Worm (Caenorhabditis elegans) whole organism, L1 larva: ENCODE data around the gene F41B4.1.

ENCODE experiments used
- C04F5.9 ChIP-seq: sonication (generic microtip); optimal IDR thresholded peaks from 2 replicates; lab custom pipeline; 2016; ENCODE audit warnings: missing genetic modification characterization, missing compliant biosample characterization
- C16A3.4 ChIP-seq: fragments of 150-350 bp; optimal IDR thresholded peaks from 2 replicates; lab custom pipeline; 2014; ENCODE audit warnings: missing biosample characterization, missing genetic modification characterization
- C34B4.2 ChIP-seq: sonication (generic microtip); optimal IDR thresholded peaks from 2 replicates; lab custom pipeline; 2017; ENCODE audit warnings: mild to moderate bottlenecking, missing genetic modification characterization, missing compliant biosample characterization
- Y116A8C.19 ChIP-seq: sonication (generic microtip); optimal IDR thresholded peaks from 2 replicates; lab custom pipeline; 2016; ENCODE audit warnings: missing compliant biosample characterization, missing genetic modification characterization, borderline replicate concordance
- aha-1 ChIP-seq: fragments of 150-350 bp; optimal IDR thresholded peaks from 2 replicates; lab custom pipeline; 2014; ENCODE audit warnings: missing biosample characterization, missing genetic modification characterization
- alr-1 ChIP-seq: fragments of 200-800 bp; sonication (Bioruptor generic); optimal IDR thresholded peaks from 2 replicates; lab custom pipeline; 2018; ENCODE audit warnings: borderline replicate concordance, mild to moderate bottlenecking, missing genetic modification characterization, missing compliant biosample characterization
- aly-2 ChIP-seq: fragments of 150-350 bp; optimal IDR thresholded peaks from 2 replicates; lab custom pipeline; 2014; ENCODE audit warnings: missing biosample characterization, missing genetic modification characterization
- ama-1 ChIP-seq: fragments of 150-350 bp; optimal IDR thresholded peaks from 2 replicates; lab custom pipeline; 2014
- ceh-63 ChIP-seq: fragments of 200-800 bp; sonication (Bioruptor generic); optimal IDR thresholded peaks from 2 replicates; lab custom pipeline; 2018; ENCODE audit warnings: mild to moderate bottlenecking, missing genetic modification characterization, missing compliant biosample characterization
- ces-1 ChIP-seq: fragments of 150-350 bp; optimal IDR thresholded peaks from 2 replicates; lab custom pipeline; 2014; ENCODE audit warnings: missing biosample characterization, missing genetic modification reagents, missing genetic modification characterization
- dsc-1 ChIP-seq: sonication (generic microtip); optimal IDR thresholded peaks from 2 replicates; lab custom pipeline; 2016; ENCODE audit warnings: mild to moderate bottlenecking, missing genetic modification characterization, missing compliant biosample characterization
- efl-1 ChIP-seq, 4 experiments: fragments of 150-350 bp; optimal IDR thresholded peaks in 3 of 4; peaks in 1 of 4; 1 replicate in 1 of 4; 2 replicates in 3 of 4; lab custom pipeline; 2014; ENCODE audit warnings: missing biosample characterization in 2 of 4, missing genetic modification characterization in 2 of 4, missing genetic modification reagents in 2 of 4
- efl-3 ChIP-seq: fragments of 200-800 bp; sonication (Bioruptor generic); optimal IDR thresholded peaks from 2 replicates; lab custom pipeline; 2018; ENCODE audit warnings: mild to moderate bottlenecking, missing genetic modification characterization, missing compliant biosample characterization
- egl-27 ChIP-seq, 2 experiments: fragments of 150-350 bp in 1 of 2; sonication (generic microtip); optimal IDR thresholded peaks; 3 replicates each; lab custom pipeline; 2017 to 2018; ENCODE audit warnings: missing biosample characterization in 2 of 2, missing genetic modification characterization in 2 of 2, missing genetic modification reagents in 2 of 2
- fkh-10 ChIP-seq: sonication (generic microtip); optimal IDR thresholded peaks from 2 replicates; lab custom pipeline; 2017; ENCODE audit warnings: missing biosample characterization, missing genetic modification reagents, missing genetic modification characterization
- fkh-4 ChIP-seq: sonication (generic microtip); optimal IDR thresholded peaks from 2 replicates; lab custom pipeline; 2016; ENCODE audit warnings: missing compliant biosample characterization, missing genetic modification characterization, borderline replicate concordance
- fkh-8 ChIP-seq: sonication (generic microtip); optimal IDR thresholded peaks from 2 replicates; lab custom pipeline; 2016; ENCODE audit warnings: mild to moderate bottlenecking, missing genetic modification characterization, missing compliant biosample characterization
- grh-1 ChIP-seq: fragments of 200-800 bp; sonication (Bioruptor generic); IDR thresholded peaks from 2 replicates; pipeline ENCODE4 v1.3.6; 2022; ENCODE audit warnings: missing genetic modification reagents, missing genetic modification characterization, missing compliant biosample characterization
- hlh-17 ChIP-seq: fragments of 200-800 bp; sonication (Bioruptor generic); optimal IDR thresholded peaks from 2 replicates; lab custom pipeline; 2018; ENCODE audit warnings: missing genetic modification characterization, mild to moderate bottlenecking, missing compliant biosample characterization, moderate library complexity, borderline replicate concordance
- hpl-2 ChIP-seq: fragments of 150-350 bp; optimal IDR thresholded peaks from 2 replicates; lab custom pipeline; 2014; ENCODE audit warnings: missing biosample characterization, missing genetic modification reagents, missing genetic modification characterization
- irx-1 ChIP-seq: sonication (generic microtip); optimal IDR thresholded peaks from 2 replicates; lab custom pipeline; 2016; ENCODE audit warnings: missing genetic modification characterization, missing compliant biosample characterization
- isw-1 ChIP-seq: fragments of 200-800 bp; sonication (Bioruptor generic); IDR thresholded peaks from 2 replicates; pipeline ENCODE4 v1.3.6; 2022; ENCODE audit warnings: missing genetic modification characterization, missing compliant biosample characterization
- lin-14 ChIP-seq: fragments of 200-800 bp; sonication (Bioruptor generic); optimal IDR thresholded peaks from 2 replicates; lab custom pipeline; 2018; ENCODE audit warnings: mild to moderate bottlenecking, missing genetic modification characterization, moderate library complexity, missing compliant biosample characterization
- lin-35 ChIP-seq, 2 experiments: fragments of 150-350 bp; optimal IDR thresholded peaks; 2 replicates each; lab custom pipeline; 2014; ENCODE audit warnings: missing biosample characterization in 2 of 2, missing genetic modification characterization in 2 of 2, missing genetic modification reagents in 2 of 2
- lir-3 ChIP-seq: sonication (generic microtip); optimal IDR thresholded peaks from 2 replicates; lab custom pipeline; 2016; ENCODE audit warnings: mild to moderate bottlenecking, missing genetic modification characterization, moderate library complexity, missing compliant biosample characterization; ENCODE audit not compliant: poor library complexity
- lsy-2 ChIP-seq, 2 experiments: fragments of 150-350 bp; optimal IDR thresholded peaks; 2 replicates each; lab custom pipeline; 2014; ENCODE audit warnings: missing biosample characterization in 2 of 2, missing genetic modification characterization in 2 of 2
- mab-9 ChIP-seq: fragments of 200-800 bp; sonication (Bioruptor generic); IDR thresholded peaks from 2 replicates; pipeline ENCODE4 v1.3.6; 2022; ENCODE audit warnings: missing genetic modification reagents, missing genetic modification characterization, missing compliant biosample characterization
- mef-2 ChIP-seq: fragments of 150-350 bp; optimal IDR thresholded peaks from 2 replicates; lab custom pipeline; 2014; ENCODE audit warnings: missing biosample characterization, missing genetic modification characterization
- nhr-11 ChIP-seq: fragments of 150-350 bp; optimal IDR thresholded peaks from 2 replicates; lab custom pipeline; 2014; ENCODE audit warnings: missing biosample characterization, missing genetic modification characterization
- nhr-19 ChIP-seq: fragments of 200-800 bp; sonication (Bioruptor generic); conservative IDR thresholded peaks from 2 replicates; pipeline ENCODE4 v1.3.6; 2022; ENCODE audit warnings: missing genetic modification characterization, missing compliant biosample characterization
- nhr-20 ChIP-seq: sonication (generic microtip); optimal IDR thresholded peaks from 2 replicates; lab custom pipeline; 2016; ENCODE audit warnings: mild to moderate bottlenecking, missing genetic modification characterization, missing compliant biosample characterization
- nhr-237 ChIP-seq: fragments of 150-350 bp; optimal IDR thresholded peaks from 2 replicates; lab custom pipeline; 2014; ENCODE audit warnings: missing biosample characterization, missing genetic modification characterization
- nhr-28 ChIP-seq: fragments of 150-350 bp; optimal IDR thresholded peaks from 2 replicates; lab custom pipeline; 2014; ENCODE audit warnings: missing biosample characterization, missing genetic modification characterization
- nhr-47 ChIP-seq: sonication (generic microtip); optimal IDR thresholded peaks from 2 replicates; lab custom pipeline; 2016; ENCODE audit warnings: mild to moderate bottlenecking, missing genetic modification characterization, moderate library complexity, missing compliant biosample characterization
- nhr-71 ChIP-seq: sonication (generic microtip); optimal IDR thresholded peaks from 2 replicates; lab custom pipeline; 2016; ENCODE audit warnings: mild to moderate bottlenecking, missing genetic modification characterization, moderate library complexity, missing compliant biosample characterization
- nhr-76 ChIP-seq: sonication (generic microtip); optimal IDR thresholded peaks from 2 replicates; lab custom pipeline; 2017; ENCODE audit warnings: missing biosample characterization, missing genetic modification characterization
- nhr-84 ChIP-seq: sonication (generic microtip); optimal IDR thresholded peaks from 2 replicates; lab custom pipeline; 2017; ENCODE audit warnings: missing biosample characterization, missing genetic modification characterization
- nhr-85 ChIP-seq: sonication (generic microtip); peaks from one replicate; lab custom pipeline; 2016; ENCODE audit warnings: missing genetic modification characterization, inconsistent platforms, missing compliant biosample characterization
- pqm-1 ChIP-seq: sonication (generic microtip); optimal IDR thresholded peaks from 3 replicates; lab custom pipeline; 2017; ENCODE audit warnings: missing biosample characterization, missing genetic modification characterization
- rnt-1 ChIP-seq: sonication (generic microtip); optimal IDR thresholded peaks from 2 replicates; lab custom pipeline; 2016; ENCODE audit warnings: mild to moderate bottlenecking, missing genetic modification characterization, moderate library complexity, missing compliant biosample characterization
- snpc-4 ChIP-seq: fragments of 150-350 bp; optimal IDR thresholded peaks from 2 replicates; lab custom pipeline; 2014; ENCODE audit warnings: missing biosample characterization, missing genetic modification characterization
- snu-23 ChIP-seq: sonication (generic microtip); optimal IDR thresholded peaks from 2 replicates; lab custom pipeline; 2016; ENCODE audit warnings: missing genetic modification characterization, missing compliant biosample characterization
- sptf-1 ChIP-seq: fragments of 150-350 bp; optimal IDR thresholded peaks from 2 replicates; lab custom pipeline; 2014; ENCODE audit warnings: missing biosample characterization, missing genetic modification characterization
- sup-37 ChIP-seq: fragments of 200-800 bp; sonication (Bioruptor generic); optimal IDR thresholded peaks from 2 replicates; lab custom pipeline; 2018; ENCODE audit warnings: mild to moderate bottlenecking, missing genetic modification characterization, missing compliant biosample characterization
- swsn-7 ChIP-seq: sonication (generic microtip); optimal IDR thresholded peaks from 2 replicates; lab custom pipeline; 2016; ENCODE audit warnings: missing genetic modification characterization, missing compliant biosample characterization
- tlp-1 ChIP-seq: fragments of 150-350 bp; optimal IDR thresholded peaks from 2 replicates; lab custom pipeline; 2014; ENCODE audit warnings: missing biosample characterization, missing genetic modification characterization
- unc-30 ChIP-seq: sonication (generic microtip); optimal IDR thresholded peaks from 2 replicates; lab custom pipeline; 2017; ENCODE audit warnings: missing biosample characterization, missing genetic modification characterization
- unc-62 ChIP-seq: fragments of 150-350 bp; optimal IDR thresholded peaks from 2 replicates; lab custom pipeline; 2014; ENCODE audit warnings: missing biosample characterization, missing genetic modification reagents, missing genetic modification characterization
- unc-98 ChIP-seq: fragments of 200-800 bp; sonication (Bioruptor generic); IDR thresholded peaks from 2 replicates; pipeline ENCODE4 v1.3.6; 2022; ENCODE audit warnings: missing genetic modification characterization, missing compliant biosample characterization
- xbp-1 ChIP-seq: sonication (generic microtip); optimal IDR thresholded peaks from 2 replicates; lab custom pipeline; 2016; ENCODE audit warnings: missing genetic modification characterization, missing compliant biosample characterization
- ztf-4 ChIP-seq: fragments of 150-350 bp; optimal IDR thresholded peaks from 2 replicates; lab custom pipeline; 2014; ENCODE audit warnings: missing biosample characterization, missing genetic modification characterization

Gene F41B4.1

ce11 chrX:6813025-6813424 is 12.6 kb downstream of the F41B4.1 start:
- TF ChIP-seq aha-1, result no peak
- no peak for TF ChIP-seq tlp-1 (tag; lab: Kevin White, UChicago)
- TF ChIP-seq lir-3 (tag; lab: Kevin White, UChicago), result no peak
- TF ChIP-seq ceh-63 (GFP tag; lab: Kevin White, UChicago), result no peak
- no peak for TF ChIP-seq swsn-7 (tag; lab: Kevin White, UChicago)
- TF ChIP-seq pqm-1 (tag; lab: Kevin White, UChicago), result no peak
- TF ChIP-seq lsy-2 (tag; optimal IDR thresholded peaks at IDR 0.05; lab: Kevin White, UChicago), result no peak
- TF ChIP-seq nhr-85 (tag; lab: Kevin White, UChicago), result no peak
- no peak for TF ChIP-seq fkh-8 (tag; lab: Kevin White, UChicago)

- TF ChIP-seq grh-1 (GFP tag; lab: Robert Waterston, UW), result peak; percentile 39
- TF ChIP-seq sup-37, result no peak
- TF ChIP-seq alr-1 (tag; lab: Kevin White, UChicago), result no peak
- TF ChIP-seq nhr-19, result peak; percentile 35
- no peak for TF ChIP-seq egl-27 (tag; optimal IDR thresholded peaks at IDR 0.05; lab: Kevin White, UChicago)
- TF ChIP-seq aly-2 (tag; lab: Kevin White, UChicago), result no peak
- no peak for TF ChIP-seq ztf-4 (tag; lab: Kevin White, UChicago)
- TF ChIP-seq irx-1 (tag; lab: Kevin White, UChicago), result no peak
- no peak for TF ChIP-seq efl-3
- TF ChIP-seq unc-62 (GFP tag; lab: Kevin White, UChicago), result no peak
- no peak for TF ChIP-seq hlh-17 (GFP tag; lab: Kevin White, UChicago)
- TF ChIP-seq nhr-11 (tag; lab: Kevin White, UChicago), result no peak
- peak; percentile 47 for TF ChIP-seq ama-1
- peak in 1 of 2 experiments; percentile 81 for TF ChIP-seq lin-35 (GFP tag; optimal IDR thresholded peaks at IDR 0.05; lab: Kevin White, UChicago)
- TF ChIP-seq ces-1, result no peak
- no peak for TF ChIP-seq nhr-85 (tag; lab: Kevin White, UChicago)
- no peak for TF ChIP-seq C04F5.9 (tag; lab: Kevin White, UChicago)
- TF ChIP-seq Y116A8C.19 (tag; lab: Kevin White, UChicago), result no peak
- TF ChIP-seq lsy-2 (tag; optimal IDR thresholded peaks at IDR 0.05; lab: Kevin White, UChicago), result peak in 1 of 2 experiments; percentile 27
- TF ChIP-seq snu-23 (GFP tag; lab: Kevin White, UChicago), result peak; percentile 68
- TF ChIP-seq hpl-2 (GFP tag; lab: Kevin White, UChicago), result peak; percentile 34
- no peak for TF ChIP-seq nhr-237 (tag; lab: Kevin White, UChicago)
- no peak for TF ChIP-seq nhr-76 (tag; lab: Kevin White, UChicago)
- TF ChIP-seq nhr-47 (tag; lab: Kevin White, UChicago), result peak; percentile 9
- TF ChIP-seq unc-98, result no peak
- TF ChIP-seq C34B4.2, result no peak
- peak; percentile 16 for TF ChIP-seq xbp-1 (tag; lab: Kevin White, UChicago)
- no peak for TF ChIP-seq sptf-1
- peak; percentile 49 for TF ChIP-seq nhr-71 (tag; lab: Kevin White, UChicago)
- peak; percentile 77 for TF ChIP-seq nhr-20
- no peak for TF ChIP-seq nhr-28 (tag; lab: Kevin White, UChicago)
- peak; percentile 31 for TF ChIP-seq lin-14 (GFP tag; lab: Kevin White, UChicago)
- TF ChIP-seq rnt-1 (tag; lab: Kevin White, UChicago), result peak; percentile 39
- TF ChIP-seq C16A3.4 (tag; lab: Kevin White, UChicago), result peak; percentile 36
- no peak for TF ChIP-seq mef-2 (tag; lab: Kevin White, UChicago)
- TF ChIP-seq efl-1 (optimal IDR thresholded peaks at IDR 0.05; lab: Kevin White, UChicago), result peak in 1 of 2 experiments; percentile 6
- TF ChIP-seq efl-1 (GFP tag; optimal IDR thresholded peaks at IDR 0.05 in 1 of 2; lab: Kevin White, UChicago), result peak in 1 of 2 experiments; percentile 94
- no peak for TF ChIP-seq mab-9 (GFP tag; lab: Robert Waterston, UW)
- no peak for TF ChIP-seq snpc-4
- TF ChIP-seq unc-30 (tag; lab: Kevin White, UChicago), result no peak
- no peak for TF ChIP-seq nhr-84 (tag; lab: Kevin White, UChicago)
- TF ChIP-seq fkh-10 (GFP tag; lab: Kevin White, UChicago), result no peak
- TF ChIP-seq isw-1 (GFP tag; lab: Robert Waterston, UW), result no peak
- TF ChIP-seq tlp-1 (tag; lab: Kevin White, UChicago), result no peak
- no peak for TF ChIP-seq fkh-4 (tag; lab: Kevin White, UChicago)
- TF ChIP-seq dsc-1 (tag; lab: Kevin White, UChicago), result no peak
Measured at ce11 chrX:6808640-6809039, 17.0 kb downstream of the F41B4.1 start.
